Worm (Caenorhabditis elegans) whole organism, L4 larva: Measurements from ENCODE around the gene W03D2.9.

Experiments used
- F10B5.3 ChIP-seq: sonication (generic microtip); optimal IDR thresholded peaks from 2 replicates; lab custom pipeline; 2016; ENCODE audit warnings: mild to moderate bottlenecking, missing genetic modification characterization, missing compliant biosample characterization
- F26F4.8 ChIP-seq: fragments of 200-800 bp; sonication (Bioruptor generic); conservative IDR thresholded peaks from 2 replicates; pipeline ENCODE4 v1.3.6; 2022; ENCODE audit warnings: missing genetic modification characterization, missing compliant biosample characterization
- F37D6.2 ChIP-seq: sonication (generic microtip); optimal IDR thresholded peaks from 2 replicates; lab custom pipeline; 2016; ENCODE audit warnings: mild to moderate bottlenecking, missing genetic modification characterization, missing compliant biosample characterization
- T26A8.4 ChIP-seq: fragments of 200-800 bp; sonication (Bioruptor generic); IDR thresholded peaks from 2 replicates; pipeline ENCODE4 v1.3.6; 2022; ENCODE audit warnings: missing genetic modification characterization, missing compliant biosample characterization
- Y105C5A.15 ChIP-seq: fragments of 200-800 bp; sonication (Bioruptor generic); IDR thresholded peaks from 2 replicates; pipeline ENCODE4 v1.3.6; 2022; ENCODE audit warnings: missing genetic modification characterization, missing compliant biosample characterization
- Y48G9A.11 ChIP-seq: fragments of 200-800 bp; sonication (Bioruptor generic); IDR thresholded peaks from 2 replicates; pipeline ENCODE4 v1.3.6; 2022; ENCODE audit warnings: missing genetic modification reagents, missing genetic modification characterization, missing compliant biosample characterization
- Y75B8A.6 ChIP-seq: fragments of 200-800 bp; sonication (Bioruptor generic); IDR thresholded peaks from 2 replicates; pipeline ENCODE4 v1.3.6; 2022; ENCODE audit warnings: missing genetic modification reagents, missing genetic modification characterization, missing compliant biosample characterization
- ZK337.2 ChIP-seq: fragments of 200-800 bp; sonication (Bioruptor generic); IDR thresholded peaks from 2 replicates; pipeline ENCODE4 v1.3.6; 2022; ENCODE audit warnings: missing genetic modification reagents, missing genetic modification characterization, missing compliant biosample characterization
- aly-2 ChIP-seq: sonication (generic microtip); optimal IDR thresholded peaks from 2 replicates; lab custom pipeline; 2018; ENCODE audit warnings: missing biosample characterization, missing genetic modification characterization
- arid-1 ChIP-seq: fragments of 200-800 bp; sonication (Bioruptor generic); conservative IDR thresholded peaks from 2 replicates; pipeline ENCODE4 v1.3.6; 2022; ENCODE audit warnings: missing genetic modification reagents, missing genetic modification characterization, missing compliant biosample characterization
- attf-4 ChIP-seq: sonication (generic microtip); optimal IDR thresholded peaks from 3 replicates; lab custom pipeline; 2017; ENCODE audit warnings: missing biosample characterization, missing genetic modification characterization
- ceh-28 ChIP-seq: fragments of 150-350 bp; optimal IDR thresholded peaks from 2 replicates; lab custom pipeline; 2014; ENCODE audit warnings: missing biosample characterization, missing genetic modification reagents, missing genetic modification characterization
- ceh-82 ChIP-seq: sonication (generic microtip); optimal IDR thresholded peaks from 2 replicates; lab custom pipeline; 2017; ENCODE audit warnings: missing biosample characterization, missing genetic modification characterization
- cey-2 ChIP-seq: sonication (generic microtip); optimal IDR thresholded peaks from 3 replicates; lab custom pipeline; 2017; ENCODE audit warnings: missing genetic modification characterization, mild to moderate bottlenecking, missing compliant biosample characterization, antibody characterized with exemption, borderline replicate concordance; ENCODE audit not compliant: insufficient read depth
- daf-16 ChIP-seq, 3 experiments: sonication (generic microtip); optimal IDR thresholded peaks; 2 replicates each; lab custom pipeline; 2016 to 2017; ENCODE audit warnings: missing genetic modification characterization in 3 of 3, missing genetic modification reagents in 3 of 3, mild to moderate bottlenecking in 2 of 3, missing compliant biosample characterization in 2 of 3, missing biosample characterization in 1 of 3, moderate library complexity in 1 of 3
- daf-8 ChIP-seq: fragments of 200-800 bp; sonication (Bioruptor generic); IDR thresholded peaks from 2 replicates; pipeline ENCODE4 v1.3.6; 2022; ENCODE audit warnings: missing genetic modification characterization, missing compliant biosample characterization
- dmd-6 ChIP-seq: fragments of 200-800 bp; sonication (Bioruptor generic); IDR thresholded peaks from 2 replicates; pipeline ENCODE4 v1.3.6; 2022; ENCODE audit warnings: missing genetic modification reagents, missing genetic modification characterization, missing compliant biosample characterization
- dmd-9 ChIP-seq: fragments of 200-800 bp; sonication (Bioruptor generic); IDR thresholded peaks from 2 replicates; pipeline ENCODE4 v1.3.6; 2022; ENCODE audit warnings: missing genetic modification reagents, missing genetic modification characterization, missing compliant biosample characterization
- dpl-1 ChIP-seq: fragments of 150-350 bp; optimal IDR thresholded peaks from 2 replicates; lab custom pipeline; 2014; ENCODE audit warnings: missing biosample characterization, missing genetic modification reagents, missing genetic modification characterization
- duxl-1 ChIP-seq: sonication (generic microtip); optimal IDR thresholded peaks from 2 replicates; lab custom pipeline; 2016; ENCODE audit warnings: mild to moderate bottlenecking, missing genetic modification characterization, moderate library complexity, missing compliant biosample characterization; ENCODE audit not compliant: poor library complexity
- fkh-10 ChIP-seq: fragments of 150-350 bp; optimal IDR thresholded peaks from 2 replicates; lab custom pipeline; 2014; ENCODE audit warnings: missing biosample characterization, missing genetic modification reagents, missing genetic modification characterization
- fos-1 ChIP-seq: fragments of 150-350 bp; optimal IDR thresholded peaks from 2 replicates; lab custom pipeline; 2014; ENCODE audit warnings: missing biosample characterization, missing genetic modification characterization
- hif-1 ChIP-seq, 2 experiments: sonication (generic microtip); optimal IDR thresholded peaks; 2 replicates each; lab custom pipeline; 2016 to 2017; ENCODE audit warnings: missing compliant biosample characterization in 2 of 2, missing genetic modification characterization in 2 of 2, missing genetic modification reagents in 2 of 2, missing genotype in 2 of 2, mild to moderate bottlenecking in 1 of 2
- hlh-11 ChIP-seq: fragments of 200-800 bp; sonication (Bioruptor generic); optimal IDR thresholded peaks from 2 replicates; lab custom pipeline; 2018; ENCODE audit warnings: mild to moderate bottlenecking, missing genetic modification characterization, missing compliant biosample characterization
- hlh-30 ChIP-seq: sonication (generic microtip); optimal IDR thresholded peaks from 2 replicates; lab custom pipeline; 2017; ENCODE audit warnings: antibody characterized with exemption, mild to moderate bottlenecking, missing genetic modification characterization, missing compliant biosample characterization; ENCODE audit not compliant: insufficient read depth
- hmg-1.1 ChIP-seq: fragments of 200-800 bp; sonication (Bioruptor generic); IDR thresholded peaks from 2 replicates; pipeline ENCODE4 v1.3.6; 2022; ENCODE audit warnings: missing genetic modification reagents, missing genetic modification characterization, missing compliant biosample characterization
- jun-1 ChIP-seq: fragments of 150-350 bp; optimal IDR thresholded peaks from 2 replicates; lab custom pipeline; 2014; ENCODE audit warnings: missing biosample characterization, missing genetic modification reagents, missing genetic modification characterization
- lin-1 ChIP-seq: fragments of 200-800 bp; sonication (Bioruptor generic); IDR thresholded peaks from 2 replicates; pipeline ENCODE4 v1.3.6; 2022; ENCODE audit warnings: missing genetic modification reagents, missing genetic modification characterization, missing compliant biosample characterization
- lin-15B ChIP-seq: fragments of 150-350 bp; sonication (generic microtip); optimal IDR thresholded peaks from 3 replicates; lab custom pipeline; 2014; ENCODE audit warnings: missing biosample characterization, missing genetic modification characterization
- lin-29 ChIP-seq: fragments of 200-800 bp; sonication (Bioruptor generic); IDR thresholded peaks from 2 replicates; pipeline ENCODE4 v1.3.6; 2022; ENCODE audit warnings: missing genetic modification reagents, missing genetic modification characterization, missing compliant biosample characterization
- lin-39 ChIP-seq: fragments of 150-350 bp; optimal IDR thresholded peaks from 2 replicates; lab custom pipeline; 2014; ENCODE audit warnings: missing biosample characterization, missing genetic modification reagents, missing genetic modification characterization
- lsy-2 ChIP-seq, 2 experiments: fragments of 150-350 bp in 1 of 2; sonication (generic microtip) in 1 of 2; optimal IDR thresholded peaks; 2 replicates each; lab custom pipeline; 2014 to 2017; ENCODE audit warnings: missing biosample characterization in 2 of 2, missing genetic modification characterization in 2 of 2
- madf-5 ChIP-seq, 2 experiments: fragments of 200-800 bp; sonication (Bioruptor generic); IDR thresholded peaks; 2 replicates each; pipeline ENCODE4 v1.3.6; 2022; ENCODE audit warnings: missing compliant biosample characterization in 2 of 2, missing genetic modification characterization in 2 of 2
- madf-9 ChIP-seq: fragments of 200-800 bp; sonication (Bioruptor generic); conservative IDR thresholded peaks from 2 replicates; pipeline ENCODE4 v1.3.6; 2022; ENCODE audit warnings: missing genetic modification reagents, missing genetic modification characterization, missing compliant biosample characterization
- mep-1 ChIP-seq: fragments of 150-350 bp; sonication (generic microtip); optimal IDR thresholded peaks from 3 replicates; lab custom pipeline; 2014; ENCODE audit warnings: missing biosample characterization, missing genetic modification characterization
- mxl-3 ChIP-seq: fragments of 200-800 bp; sonication (Bioruptor generic); optimal IDR thresholded peaks from 2 replicates; lab custom pipeline; 2018; ENCODE audit warnings: mild to moderate bottlenecking, missing genetic modification characterization, missing compliant biosample characterization
- nhr-111 ChIP-seq: fragments of 200-800 bp; sonication (Bioruptor generic); optimal IDR thresholded peaks from 2 replicates; lab custom pipeline; 2018; ENCODE audit warnings: mild to moderate bottlenecking, missing genetic modification characterization, missing compliant biosample characterization
- nhr-42 ChIP-seq: fragments of 200-800 bp; sonication (Bioruptor generic); IDR thresholded peaks from 2 replicates; pipeline ENCODE4 v1.3.6; 2022; ENCODE audit warnings: missing genetic modification characterization, missing compliant biosample characterization
- nhr-48 ChIP-seq: sonication (generic microtip); optimal IDR thresholded peaks from 2 replicates; lab custom pipeline; 2016; ENCODE audit warnings: mild to moderate bottlenecking, missing genetic modification characterization, missing compliant biosample characterization
- nhr-76 ChIP-seq: fragments of 150-350 bp; optimal IDR thresholded peaks from 2 replicates; lab custom pipeline; 2014; ENCODE audit warnings: missing biosample characterization, missing genetic modification characterization
- pha-4 ChIP-seq, 2 experiments: fragments of 150-350 bp in 1 of 2; fragments of 200-800 bp in 1 of 2; sonication (Bioruptor generic) in 1 of 2; IDR thresholded peaks in 1 of 2; optimal IDR thresholded peaks in 1 of 2; 2 replicates each; pipeline versions ENCODE4 v1.3.6 to Lab custom; 2014 to 2022; ENCODE audit warnings: missing genetic modification characterization in 2 of 2, missing genetic modification reagents in 2 of 2, missing biosample characterization in 1 of 2, missing compliant biosample characterization in 1 of 2
- pqm-1 ChIP-seq: sonication (generic microtip); optimal IDR thresholded peaks from 2 replicates; lab custom pipeline; 2017; ENCODE audit warnings: missing biosample characterization, missing genetic modification characterization
- rbr-2 ChIP-seq: sonication (generic microtip); optimal IDR thresholded peaks from 2 replicates; lab custom pipeline; 2016; ENCODE audit warnings: missing genotype, missing genetic modification characterization, missing compliant biosample characterization
- snpc-4 ChIP-seq: fragments of 150-350 bp; optimal IDR thresholded peaks from 2 replicates; lab custom pipeline; 2014; ENCODE audit warnings: missing biosample characterization, missing genetic modification characterization
- spr-3 ChIP-seq: fragments of 200-800 bp; sonication (Bioruptor generic); optimal IDR thresholded peaks from 2 replicates; lab custom pipeline; 2018; ENCODE audit warnings: mild to moderate bottlenecking, missing genetic modification characterization, missing compliant biosample characterization
- tag-97 ChIP-seq: fragments of 200-800 bp; sonication (Bioruptor generic); IDR thresholded peaks from 2 replicates; pipeline ENCODE4 v1.3.6; 2022; ENCODE audit warnings: missing genetic modification characterization, missing compliant biosample characterization
- tra-1 ChIP-seq: fragments of 200-800 bp; sonication (Bioruptor generic); IDR thresholded peaks from 2 replicates; pipeline ENCODE4 v1.3.6; 2022; ENCODE audit warnings: missing genetic modification reagents, missing genetic modification characterization, missing compliant biosample characterization
- vab-7 ChIP-seq: fragments of 200-800 bp; sonication (Bioruptor generic); IDR thresholded peaks from 2 replicates; pipeline ENCODE4 v1.3.6; 2022; ENCODE audit warnings: missing genetic modification reagents, missing genetic modification characterization, missing compliant biosample characterization
- zag-1 ChIP-seq: fragments of 150-350 bp; optimal IDR thresholded peaks from 2 replicates; lab custom pipeline; 2014; ENCODE audit warnings: missing biosample characterization, missing genetic modification characterization
- ztf-7 ChIP-seq: fragments of 150-350 bp; optimal IDR thresholded peaks from 2 replicates; lab custom pipeline; 2014; ENCODE audit warnings: missing biosample characterization, missing genetic modification characterization

The W03D2.9 gene

DNA sequence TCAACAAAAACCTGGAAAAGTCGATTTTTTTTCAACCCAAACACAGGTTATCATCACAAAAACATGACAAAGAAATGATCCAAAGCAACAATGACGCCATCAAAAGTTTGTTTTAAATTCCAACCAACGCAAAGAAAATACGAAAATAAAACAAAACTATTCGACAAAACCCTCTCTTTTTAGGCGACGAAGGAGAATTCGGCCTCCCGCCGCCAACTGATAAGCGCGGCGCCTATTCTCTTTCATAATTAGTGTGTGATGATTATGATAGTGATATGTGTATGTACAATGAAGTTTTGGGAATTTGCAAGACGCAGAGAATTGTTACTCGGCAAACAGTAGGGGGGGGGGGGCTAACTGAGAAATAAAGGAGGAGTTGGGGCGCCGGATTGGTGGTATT is 45.2 kb downstream of the W03D2.9 start (continued):
- no peak for TF ChIP-seq tra-1 (GFP tag; lab: Robert Waterston, UW)
- no peak for TF ChIP-seq tag-97 (GFP tag; lab: Robert Waterston, UW)
- TF ChIP-seq hlh-11: peak; percentile 65
- no peak for TF ChIP-seq arid-1 (GFP tag; lab: Robert Waterston, UW)
- TF ChIP-seq pqm-1 (tag; lab: Kevin White, UChicago): peak; percentile 72
- peak; percentile 26; the same call in 1 of the 2 replicates for TF ChIP-seq dmd-6
- TF ChIP-seq fkh-10 (GFP tag; lab: Kevin White, UChicago): no peak
- no peak for TF ChIP-seq snpc-4 (tag; lab: Kevin White, UChicago)
- no peak for TF ChIP-seq nhr-48
- TF ChIP-seq Y48G9A.11 (GFP tag; lab: Robert Waterston, UW): no peak
- TF ChIP-seq zag-1 (tag; lab: Kevin White, UChicago): no peak
- no peak for TF ChIP-seq F26F4.8 (GFP tag; lab: Robert Waterston, UW)
- no peak for TF ChIP-seq dmd-9 (GFP tag; lab: Robert Waterston, UW)
- no peak for TF ChIP-seq attf-4 (tag; lab: Kevin White, UChicago)
- no peak for TF ChIP-seq ceh-28
- no peak for TF ChIP-seq Y105C5A.15 (GFP tag; lab: Robert Waterston, UW)
- no peak for TF ChIP-seq lsy-2 (tag; optimal IDR thresholded peaks at IDR 0.05; lab: Kevin White, UChicago)
- no peak for TF ChIP-seq fos-1 (tag; lab: Kevin White, UChicago)
- TF ChIP-seq cey-2 (tag; lab: Kevin White, UChicago): no peak
- TF ChIP-seq pha-4 (GFP tag; IDR thresholded peaks at IDR 0.05; lab: Robert Waterston, UW): no peak
- TF ChIP-seq pha-4 (tag; optimal IDR thresholded peaks at IDR 0.05; lab: Kevin White, UChicago): no peak
- no peak for TF ChIP-seq nhr-76 (tag; lab: Kevin White, UChicago)
- TF ChIP-seq aly-2: no peak
- no peak for TF ChIP-seq daf-8
- peak in 1 of 2 experiments; percentile 36 for TF ChIP-seq hif-1 (tag; optimal IDR thresholded peaks at IDR 0.05; lab: Kevin White, UChicago)
- no peak for TF ChIP-seq lin-1 (GFP tag; lab: Robert Waterston, UW)
- TF ChIP-seq dpl-1: no peak
- no peak for TF ChIP-seq lin-29 (GFP tag; lab: Robert Waterston, UW)
- TF ChIP-seq hmg-1.1 (GFP tag; lab: Robert Waterston, UW): no peak

DNA sequence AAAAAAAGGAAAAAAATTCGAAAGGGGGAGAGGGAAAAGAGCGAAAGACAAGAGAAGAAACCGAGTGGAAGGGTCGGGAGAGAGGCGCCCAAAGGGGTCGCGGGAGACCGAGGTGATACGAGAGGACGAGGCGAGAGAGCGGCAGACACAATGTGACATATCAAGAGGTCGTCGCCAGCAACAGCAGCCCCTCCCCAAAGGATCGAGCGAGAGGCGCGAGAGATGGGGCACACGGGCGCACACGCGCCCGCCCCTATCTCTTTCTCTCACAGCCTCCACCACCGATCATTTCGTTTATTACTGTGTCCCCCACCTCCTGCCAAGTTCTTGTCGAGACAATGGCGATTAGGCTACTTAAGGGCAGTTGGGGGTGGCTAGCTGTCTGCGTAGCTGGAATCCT is 46.3 kb downstream of the W03D2.9 start:
- TF ChIP-seq fos-1 (tag; lab: Kevin White, UChicago): no peak
- TF ChIP-seq rbr-2 (tag; lab: Kevin White, UChicago): peak; percentile 63
- TF ChIP-seq dpl-1: peak; percentile 7
- no peak for TF ChIP-seq ztf-7 (tag; lab: Kevin White, UChicago)
- no peak for TF ChIP-seq nhr-111 (GFP tag; lab: Kevin White, UChicago)
- no peak for TF ChIP-seq ZK337.2 (GFP tag; lab: Robert Waterston, UW)
- no peak for TF ChIP-seq fkh-10 (GFP tag; lab: Kevin White, UChicago)
- TF ChIP-seq madf-5 (GFP tag; IDR thresholded peaks at IDR 0.05; lab: Robert Waterston, UW): no peak
- TF ChIP-seq mxl-3 (GFP tag; lab: Kevin White, UChicago): peak; percentile 94
- no peak for TF ChIP-seq Y75B8A.6
- no peak for TF ChIP-seq lin-15B
- TF ChIP-seq vab-7 (GFP tag; lab: Robert Waterston, UW): no peak
- no peak for TF ChIP-seq hlh-30
- no peak for TF ChIP-seq daf-16 (GFP tag; optimal IDR thresholded peaks at IDR 0.05; lab: Kevin White, UChicago)
- TF ChIP-seq daf-16 (tag; optimal IDR thresholded peaks at IDR 0.05; lab: Kevin White, UChicago): peak; percentile 60
- no peak for TF ChIP-seq lin-39 (tag; lab: Kevin White, UChicago)
- TF ChIP-seq nhr-42 (GFP tag; lab: Robert Waterston, UW): 0 out of 2 replicates have a peak, but pooled peaks have one; percentile 34
- peak; percentile 6 for TF ChIP-seq duxl-1 (tag; lab: Kevin White, UChicago)
- no peak for TF ChIP-seq spr-3 (GFP tag; lab: Kevin White, UChicago)
- TF ChIP-seq ceh-82: no peak
- TF ChIP-seq madf-9 (GFP tag; lab: Robert Waterston, UW): peak; percentile 49; the same call in 1 of the 2 replicates
- TF ChIP-seq jun-1 (tag; lab: Kevin White, UChicago): peak; percentile 11
- TF ChIP-seq mep-1: peak; percentile 85
- no peak for TF ChIP-seq F37D6.2 (tag; lab: Kevin White, UChicago)
- TF ChIP-seq tra-1 (GFP tag; lab: Robert Waterston, UW): peak; percentile 74
- TF ChIP-seq F10B5.3 (tag; lab: Kevin White, UChicago): no peak
- TF ChIP-seq T26A8.4 (GFP tag; lab: Robert Waterston, UW): peak; percentile 76
- no peak for TF ChIP-seq dmd-9 (GFP tag; lab: Robert Waterston, UW)
